Worm (Caenorhabditis elegans) whole organism, late embryonic: Measurements from ENCODE around the gene F55A4.13.

Experiments
- eyg-1 ChIP-seq: sonication (generic microtip); optimal IDR thresholded peaks from 2 replicates; lab custom pipeline; 2016; ENCODE audit warnings: missing genotype, missing genetic modification characterization, missing compliant biosample characterization
- pqm-1 ChIP-seq: sonication (generic microtip); optimal IDR thresholded peaks from 2 replicates; lab custom pipeline; 2016; ENCODE audit warnings: missing genetic modification characterization, missing compliant biosample characterization

- TF ChIP-seq eyg-1 (no peak), pqm-1 (tag; lab: Kevin White, UChicago) (no peak)
These were observed 7.7 kb upstream of the F55A4.13 start, which contains the start of gene F55A4.3 for ce11 chrX:1025010-1025409.
